Worm (Caenorhabditis elegans): Measurements from ENCODE around the gene R102.4.
A peak's percentile ranks its signal among the peaks of the same experiment; 100 is the strongest.

Gene R102.4

DNA sequence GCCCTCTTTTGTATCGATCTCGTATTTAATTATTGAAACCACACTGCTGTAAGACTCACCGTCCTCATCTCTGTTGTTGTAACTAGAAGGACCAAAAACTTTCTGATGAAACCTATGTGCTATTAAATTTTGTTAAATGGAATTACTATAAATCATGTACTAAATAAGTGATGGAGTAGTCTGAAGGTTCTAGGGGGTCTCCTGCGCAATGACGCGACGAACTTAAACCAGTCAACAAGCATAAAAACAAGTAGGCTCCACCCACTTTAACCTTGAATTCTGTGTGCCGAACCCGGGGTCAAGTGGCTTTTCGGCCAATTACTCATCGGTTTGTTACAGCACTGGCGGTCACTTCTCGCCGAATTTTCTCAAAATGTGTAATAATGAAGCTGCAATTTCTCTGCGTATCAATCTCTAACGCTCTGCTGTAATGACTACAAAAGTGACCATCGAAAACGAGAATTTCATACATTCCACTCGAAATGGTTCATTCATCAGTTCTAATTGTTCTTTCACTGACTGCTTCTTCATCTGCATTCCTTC, 42.0 kb upstream of the R102.4 start, which contains the start of gene grl-21 (continued):
- TF ChIP-seq madf-10 (tag; optimal IDR thresholded peaks at IDR 0.05) (no peak), dox-1 (GFP tag; IDR thresholded peaks at IDR 0.05) (no peak), nhr-80 (tag; optimal IDR thresholded peaks at IDR 0.05) (no peak), B0019.2 (GFP tag; conservative IDR thresholded peaks at IDR 0.05) (no peak), nhr-179 (tag; optimal IDR thresholded peaks at IDR 0.05) (no peak), tbp1 (GFP tag; optimal IDR thresholded peaks at IDR 0.05) (no peak), egl-44 (GFP tag; IDR thresholded peaks at IDR 0.05) (no peak), lin-40 (tag; optimal IDR thresholded peaks at IDR 0.05) (no peak), unc-130 (GFP tag; optimal IDR thresholded peaks at IDR 0.05) (no peak), hlh-26 (GFP tag; conservative IDR thresholded peaks at IDR 0.05) (no peak), Y67H2A.10 (GFP tag; conservative IDR thresholded peaks at IDR 0.05) (no peak), nhr-120 (GFP tag; IDR thresholded peaks at IDR 0.05) (no peak), Y53F4B.3 (GFP tag; IDR thresholded peaks at IDR 0.05) (no peak), sea-2 (GFP tag; IDR thresholded peaks at IDR 0.05) (no peak), athp-1 (tag; optimal IDR thresholded peaks at IDR 0.05) (peak; percentile 23), F23B12.7 (tag; optimal IDR thresholded peaks at IDR 0.05; ENCODE audit: insufficient read depth) (no peak), Y79H2A.3 (GFP tag; conservative IDR thresholded peaks at IDR 0.05) (no peak), tlf-1 (GFP tag; optimal IDR thresholded peaks at IDR 0.05) (peak; percentile 23), attf-3 (GFP tag; conservative IDR thresholded peaks at IDR 0.05) (0 out of 2 replicates have a peak, but pooled peaks have one; percentile 16), C17E4.6 (GFP tag; IDR thresholded peaks at IDR 0.05) (0 out of 2 replicates have a peak, but pooled peaks have one; percentile 28), lin-54 (GFP tag; optimal IDR thresholded peaks at IDR 0.05) (peak; percentile 21), ekl-4 (GFP tag; IDR thresholded peaks at IDR 0.05) (peak; percentile 42; the same call in 1 of the 2 replicates), dpff-1 (tag; optimal IDR thresholded peaks at IDR 0.05) (no peak), Y56A3A.18 (GFP tag; IDR thresholded peaks at IDR 0.05) (no peak), ZK185.1 (tag; optimal IDR thresholded peaks at IDR 0.05; ENCODE audit: poor library complexity, severe bottlenecking) (no peak), ztf-25 (GFP tag; IDR thresholded peaks at IDR 0.05) (no peak), zfh-2 (GFP tag; conservative IDR thresholded peaks at IDR 0.05) (no peak), hmg-20 (GFP tag; IDR thresholded peaks at IDR 0.05) (no peak), nfya-2 (GFP tag; IDR thresholded peaks at IDR 0.05) (no peak), ztf-28 (GFP tag; IDR thresholded peaks at IDR 0.05) (no peak), B0261.1 (tag; optimal IDR thresholded peaks at IDR 0.05) (no peak), atf-7 (tag; optimal IDR thresholded peaks at IDR 0.05) (no peak), ztf-3 (GFP tag; optimal IDR thresholded peaks at IDR 0.05) (no peak), him-1 (tag; optimal IDR thresholded peaks at IDR 0.05) (no peak), hlh-12 (tag; optimal IDR thresholded peaks at IDR 0.05) (no peak), lag-1 (GFP tag; IDR thresholded peaks at IDR 0.05) (no peak), F57A8.1 (GFP tag; optimal IDR thresholded peaks at IDR 0.05) (no peak), ceh-27 (GFP tag; optimal IDR thresholded peaks at IDR 0.05) (no peak), rcor-1 (GFP tag; IDR thresholded peaks at IDR 0.05) (no peak), C06A6.2 (GFP tag; conservative IDR thresholded peaks at IDR 0.05) (no peak), pbrm-1 (GFP tag; IDR thresholded peaks at IDR 0.05) (0 out of 2 replicates have a peak, but pooled peaks have one; percentile 21), F49E8.2 (tag; optimal IDR thresholded peaks at IDR 0.05; ENCODE audit: insufficient read depth) (peak; percentile 36), F10E7.11 (tag; optimal IDR thresholded peaks at IDR 0.05) (peak; percentile 12), efl-1 (GFP tag; optimal IDR thresholded peaks at IDR 0.05) (no peak), egrh-3 (GFP tag; IDR thresholded peaks at IDR 0.05) (no peak), madf-8 (GFP tag; conservative IDR thresholded peaks at IDR 0.05) (no peak), attf-5 (GFP tag; optimal IDR thresholded peaks at IDR 0.05) (no peak), aptf-2 (GFP tag; conservative IDR thresholded peaks at IDR 0.05) (no peak), pha-4 (tag; optimal IDR thresholded peaks at IDR 0.05) (no peak)

Data from whole organism, young adult.